Worm (Caenorhabditis elegans) whole organism, early embryonic: Measurements from ENCODE around the gene col-171.

Experiments
- B0310.2 ChIP-seq: sonication (generic microtip); optimal IDR thresholded peaks from 2 replicates; lab custom pipeline; 2016; ENCODE audit warnings: mild to moderate bottlenecking, missing genetic modification characterization, missing compliant biosample characterization
- F13C5.2 ChIP-seq: sonication (generic microtip); optimal IDR thresholded peaks from 2 replicates; lab custom pipeline; 2017; ENCODE audit warnings: mild to moderate bottlenecking, missing genetic modification characterization, inconsistent platforms, missing compliant biosample characterization
- aly-1 ChIP-seq: sonication (generic microtip); optimal IDR thresholded peaks from 2 replicates; lab custom pipeline; 2016; ENCODE audit warnings: missing genetic modification characterization, missing compliant biosample characterization
- ama-1 ChIP-seq: fragments of 150-350 bp; optimal IDR thresholded peaks from 2 replicates; lab custom pipeline; 2014
- ceh-13 ChIP-seq: fragments of 200-800 bp; sonication (Bioruptor generic); optimal IDR thresholded peaks from 2 replicates; lab custom pipeline; 2018; ENCODE audit warnings: mild to moderate bottlenecking, missing genetic modification characterization, missing compliant biosample characterization
- flt-1 ChIP-seq: fragments of 200-800 bp; sonication (Bioruptor generic); IDR thresholded peaks from 2 replicates; pipeline ENCODE4 v1.3.6; 2022; ENCODE audit warnings: missing genetic modification characterization, missing compliant biosample characterization
- hmbx-1 ChIP-seq: sonication (generic microtip); optimal IDR thresholded peaks from 2 replicates; lab custom pipeline; 2016; ENCODE audit warnings: mild to moderate bottlenecking, missing genetic modification characterization, missing compliant biosample characterization
- hmg-4 ChIP-seq: fragments of 200-800 bp; sonication (Bioruptor generic); optimal IDR thresholded peaks from 2 replicates; lab custom pipeline; 2018; ENCODE audit warnings: mild to moderate bottlenecking, missing genetic modification characterization, missing compliant biosample characterization
- pes-1 ChIP-seq: fragments of 200-800 bp; sonication (Bioruptor generic); IDR thresholded peaks from 2 replicates; pipeline ENCODE4 v1.3.6; 2022; ENCODE audit warnings: missing genetic modification reagents, missing genetic modification characterization, missing compliant biosample characterization
- scrt-1 ChIP-seq: fragments of 200-800 bp; sonication (Bioruptor generic); IDR thresholded peaks from 2 replicates; pipeline ENCODE4 v1.3.6; 2022; ENCODE audit warnings: missing genetic modification characterization, missing compliant biosample characterization
- sea-1 ChIP-seq: fragments of 200-800 bp; sonication (Bioruptor generic); conservative IDR thresholded peaks from 2 replicates; pipeline ENCODE4 v1.3.6; 2022; ENCODE audit warnings: missing genetic modification characterization, missing compliant biosample characterization
- tbx-37 ChIP-seq: fragments of 200-800 bp; sonication (Bioruptor generic); conservative IDR thresholded peaks from 2 replicates; pipeline ENCODE4 v1.3.6; 2022; ENCODE audit warnings: missing genetic modification reagents, missing genetic modification characterization, missing compliant biosample characterization
- tra-4 ChIP-seq: sonication (generic microtip); optimal IDR thresholded peaks from 2 replicates; lab custom pipeline; 2017; ENCODE audit warnings: missing genetic modification characterization, missing compliant biosample characterization

DNA sequence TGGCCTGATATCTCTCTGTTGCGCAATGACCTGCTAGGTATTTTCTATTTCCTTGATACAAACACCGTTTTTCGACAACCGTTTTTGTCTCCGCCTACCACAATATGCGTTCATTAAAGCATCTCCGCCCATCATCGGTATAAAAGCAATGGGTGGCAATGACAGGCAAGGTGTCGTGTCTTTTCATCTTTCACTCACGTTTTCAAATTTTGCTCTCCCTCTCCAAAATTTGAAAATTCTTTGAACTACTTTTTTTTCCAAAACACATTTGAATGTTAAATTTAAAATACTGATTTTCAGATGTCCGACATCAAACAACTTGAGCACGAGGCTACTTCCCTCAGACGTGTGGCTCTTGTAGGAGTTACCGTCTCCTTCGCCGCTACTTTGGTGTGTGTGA lies 5.2 kb upstream of the col-171 start, which contains the start of gene col-169:
- TF ChIP-seq hmg-4 (GFP tag; lab: Kevin White, UChicago) (no peak), hmbx-1 (no peak), pes-1 (GFP tag; lab: Robert Waterston, UW) (no peak), ama-1 (lab: Kevin White, UChicago) (no peak), sea-1 (no peak), flt-1 (GFP tag; lab: Robert Waterston, UW) (no peak), B0310.2 (no peak), ceh-13 (no peak), tbx-37 (GFP tag; lab: Robert Waterston, UW) (no peak), scrt-1 (no peak), tra-4 (tag; lab: Kevin White, UChicago) (no peak), F13C5.2 (no peak), aly-1 (tag; lab: Kevin White, UChicago) (no peak)
